Fruit fly (Drosophila melanogaster): ENCODE results near the gene CG12692.

The CG12692 gene

DNA sequence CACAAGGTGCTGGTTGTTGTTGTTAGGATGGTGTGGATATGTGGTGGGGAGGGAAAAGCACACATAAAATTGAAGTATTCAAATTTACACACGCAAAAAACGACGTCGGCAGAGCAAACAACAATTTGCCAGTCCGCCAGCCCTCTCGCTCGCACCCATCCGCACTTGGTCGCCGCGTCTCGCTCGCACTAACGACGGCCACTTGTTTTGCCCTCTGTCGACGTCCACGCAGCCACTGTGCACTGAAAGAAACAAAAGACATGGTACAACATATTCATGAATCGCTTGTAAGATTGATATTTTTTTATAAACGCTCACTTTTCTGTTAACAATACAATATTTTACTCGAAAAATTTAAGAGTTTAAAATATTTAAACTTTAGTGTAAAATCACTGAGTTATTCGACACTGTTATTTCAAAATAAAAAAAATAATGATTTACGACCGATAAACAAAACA is 21.8 kb upstream of the CG12692 start (continued):
- TF ChIP-seq CG13123 (GFP tag; optimal IDR thresholded peaks at IDR 0.05) (no peak), stc (GFP tag; IDR thresholded peaks at IDR 0.05) (peak; percentile 30; the same call in 1 of the 2 replicates), Elba2 (GFP tag; optimal IDR thresholded peaks at IDR 0.05) (no peak), Lhr (GFP tag; optimal IDR thresholded peaks at IDR 0.05) (no peak), Med (GFP tag) (peak; percentile 90), Nf-YC (tag; optimal IDR thresholded peaks at IDR 0.05) (peak; percentile 64), lab (GFP tag; optimal IDR thresholded peaks at IDR 0.05) (peak; percentile 79), Adf1 (GFP tag; IDR thresholded peaks at IDR 0.05) (peak; percentile 95), CG4617 (GFP tag; optimal IDR thresholded peaks at IDR 0.05; ENCODE audit: borderline replicate concordance) (no peak), CG6683 (GFP tag; optimal IDR thresholded peaks at IDR 0.05) (peak; percentile 38), D19B (GFP tag; optimal IDR thresholded peaks at IDR 0.05) (peak; percentile 42), hbn (GFP tag; IDR thresholded peaks at IDR 0.05; ENCODE audit: partially characterized antibody) (no peak), CG11247 (GFP tag; IDR thresholded peaks at IDR 0.05) (0 out of 2 replicates have a peak, but pooled peaks have one; percentile 30), vfl (GFP tag; optimal IDR thresholded peaks at IDR 0.05) (no peak), az2 (GFP tag; optimal IDR thresholded peaks at IDR 0.05) (peak; percentile 53), gt (GFP tag; IDR thresholded peaks at IDR 0.05) (no peak), CG2202 (tag; optimal IDR thresholded peaks at IDR 0.05) (no peak), gcm (GFP tag; optimal IDR thresholded peaks at IDR 0.05) (peak; percentile 18), chinmo (GFP tag; IDR thresholded peaks at IDR 0.05; ENCODE audit: partially characterized antibody) (0 out of 4 replicates have a peak, but pooled peaks have one; percentile 16), Trl (optimal IDR thresholded peaks at IDR 0.05) (no peak), Trl (GFP tag; optimal IDR thresholded peaks at IDR 0.05) (peak; percentile 8), CG17186 (GFP tag; optimal IDR thresholded peaks at IDR 0.05) (no peak), bbx (GFP tag; IDR thresholded peaks at IDR 0.05; ENCODE audit: partially characterized antibody) (no peak), CG12659 (GFP tag; optimal IDR thresholded peaks at IDR 0.05) (peak; percentile 68), CG5245 (GFP tag; optimal IDR thresholded peaks at IDR 0.05) (no peak), jigr1 (GFP tag; IDR thresholded peaks at IDR 0.05) (0 out of 3 replicates have a peak, but pooled peaks have one; percentile 21), CG10959 (GFP tag; IDR thresholded peaks at IDR 0.05) (no peak; the same call in 1 of the 2 replicates), CG4707 (GFP tag; optimal IDR thresholded peaks at IDR 0.05) (no peak), phol (tag; optimal IDR thresholded peaks at IDR 0.05) (peak; percentile 70), CG18476 (GFP tag; optimal IDR thresholded peaks at IDR 0.05) (peak; percentile 33), Hr51 (GFP tag; optimal IDR thresholded peaks at IDR 0.05) (peak; percentile 10 to 74), E2f1 (GFP tag; IDR thresholded peaks at IDR 0.05) (no peak; the same call in 1 of the 2 replicates), kah (GFP tag; optimal IDR thresholded peaks at IDR 0.05) (peak; percentile 76), ken (GFP tag; IDR thresholded peaks at IDR 0.05) (no peak), Gug (GFP tag; IDR thresholded peaks at IDR 0.05) (peak; percentile 27; the same call in 2 of the 4 replicates), CG7556 (GFP tag; optimal IDR thresholded peaks at IDR 0.05) (peak; percentile 60), CG16779 (GFP tag; IDR thresholded peaks at IDR 0.05) (0 out of 2 replicates have a peak, but pooled peaks have one; percentile 23), ab (GFP tag; optimal IDR thresholded peaks at IDR 0.05) (no peak), CG17361 (GFP tag; IDR thresholded peaks at IDR 0.05) (peak; percentile 49; the same call in 2 of the 3 replicates), CG31388 (GFP tag; optimal IDR thresholded peaks at IDR 0.05) (no peak), Ptx1 (GFP tag; IDR thresholded peaks at IDR 0.05) (peak; percentile 65), CG30431 (GFP tag; optimal IDR thresholded peaks at IDR 0.05) (peak; percentile 19), knrl (GFP tag; IDR thresholded peaks at IDR 0.05; ENCODE audit: partially characterized antibody) (no peak), al (GFP tag; IDR thresholded peaks at IDR 0.05) (peak; percentile 35; the same call in 1 of the 2 replicates), CG8290 (GFP tag; optimal IDR thresholded peaks at IDR 0.05) (no peak), CG8290 (tag; optimal IDR thresholded peaks at IDR 0.05) (peak in 1 of 2 experiments; percentile 58), Scr (GFP tag; IDR thresholded peaks at IDR 0.05; ENCODE audit: partially characterized antibody) (no peak), Stat92E (GFP tag; optimal IDR thresholded peaks at IDR 0.05) (no peak), Sry-β (GFP tag; optimal IDR thresholded peaks at IDR 0.05) (no peak), CHES-1-like (GFP tag; optimal IDR thresholded peaks at IDR 0.05) (peak; percentile 31)
